Fruit fly (Drosophila melanogaster): ENCODE data around the gene HLH3B.

Gene HLH3B

dm6 chrX:2653533-2654296 is 27.8 kb downstream of the HLH3B start (continued):
- no peak for TF ChIP-seq CG8359 (GFP tag; optimal IDR thresholded peaks at IDR 0.05; ENCODE audit: borderline replicate concordance)
- TF ChIP-seq Sox100B (GFP tag; optimal IDR thresholded peaks at IDR 0.05) = peak; percentile 11
- no peak for TF ChIP-seq Mrtf (GFP tag; IDR thresholded peaks at IDR 0.05)
- TF ChIP-seq disco-r (GFP tag; optimal IDR thresholded peaks at IDR 0.05) = no peak
- no peak for TF ChIP-seq Rfx (GFP tag; IDR thresholded peaks at IDR 0.05)
- TF ChIP-seq ap (GFP tag; IDR thresholded peaks at IDR 0.05) = no peak
- peak; percentile 94 for TF ChIP-seq exex (tag; optimal IDR thresholded peaks at IDR 0.05)
- TF ChIP-seq Asciz (GFP tag; optimal IDR thresholded peaks at IDR 0.05) = peak; percentile 59
- TF ChIP-seq CG11695 (GFP tag; IDR thresholded peaks at IDR 0.05) = no peak
- TF ChIP-seq schlank (tag; optimal IDR thresholded peaks at IDR 0.05) = no peak
- TF ChIP-seq tap (tag; optimal IDR thresholded peaks at IDR 0.05) = peak; percentile 26
- no peak for TF ChIP-seq B-H1 (GFP tag; IDR thresholded peaks at IDR 0.05)
- TF ChIP-seq E2f1 (GFP tag; IDR thresholded peaks at IDR 0.05) = no peak
- TF ChIP-seq Kr (GFP tag; optimal IDR thresholded peaks at IDR 0.05) = no peak
- no peak for TF ChIP-seq CG15479 (GFP tag; optimal IDR thresholded peaks at IDR 0.05)
- TF ChIP-seq Xrp1 (GFP tag; IDR thresholded peaks at IDR 0.05) = peak; percentile 10; the same call in 1 of the 2 replicates
- no peak for TF ChIP-seq Dad (GFP tag; optimal IDR thresholded peaks at IDR 0.05)
- no peak for TF ChIP-seq chif (GFP tag; optimal IDR thresholded peaks at IDR 0.05)
- no peak for TF ChIP-seq gce (GFP tag; IDR thresholded peaks at IDR 0.05)
- no peak for TF ChIP-seq tin (GFP tag; optimal IDR thresholded peaks at IDR 0.05)
- no peak for TF ChIP-seq CkIIα-i1 (GFP tag; IDR thresholded peaks at IDR 0.05)
- no peak for TF ChIP-seq CG2875 (GFP tag; optimal IDR thresholded peaks at IDR 0.05)
- TF ChIP-seq CG14050 (GFP tag; IDR thresholded peaks at IDR 0.05) = no peak
- TF ChIP-seq HLH3B (GFP tag; IDR thresholded peaks at IDR 0.05) = no peak
- no peak for TF ChIP-seq CG18599 (GFP tag; optimal IDR thresholded peaks at IDR 0.05)
- no peak for TF ChIP-seq CrebB (tag; optimal IDR thresholded peaks at IDR 0.05)
- no peak for TF ChIP-seq Mes4 (GFP tag; optimal IDR thresholded peaks at IDR 0.05)
- TF ChIP-seq Vsx1 (GFP tag; optimal IDR thresholded peaks at IDR 0.05) = no peak
- TF ChIP-seq CG10431 (GFP tag; optimal IDR thresholded peaks at IDR 0.05) = no peak
- TF ChIP-seq CG13123 (GFP tag; optimal IDR thresholded peaks at IDR 0.05) = no peak
- no peak for TF ChIP-seq ems (GFP tag; optimal IDR thresholded peaks at IDR 0.05)
- TF ChIP-seq CG11560 (tag; IDR thresholded peaks at IDR 0.05) = no peak
- TF ChIP-seq CG6272 (GFP tag; IDR thresholded peaks at IDR 0.05) = no peak
- TF ChIP-seq CG3163 (GFP tag; optimal IDR thresholded peaks at IDR 0.05) = no peak
- no peak for TF ChIP-seq gsb (GFP tag; IDR thresholded peaks at IDR 0.05)
- no peak for TF ChIP-seq CG3281 (GFP tag; optimal IDR thresholded peaks at IDR 0.05)
- TF ChIP-seq cad (GFP tag; optimal IDR thresholded peaks at IDR 0.05) = no peak
- no peak for TF ChIP-seq CG18011 (GFP tag; optimal IDR thresholded peaks at IDR 0.05)
- peak; percentile 35 for TF ChIP-seq CG3407 (GFP tag; optimal IDR thresholded peaks at IDR 0.05)
- peak; percentile 29 for TF ChIP-seq HmgZ (tag; optimal IDR thresholded peaks at IDR 0.05)
- peak; percentile 25 for TF ChIP-seq CG13296 (GFP tag; optimal IDR thresholded peaks at IDR 0.05)
- TF ChIP-seq CG34422 (GFP tag; IDR thresholded peaks at IDR 0.05) = no peak
- TF ChIP-seq danr (GFP tag; IDR thresholded peaks at IDR 0.05) = no peak
- no peak for TF ChIP-seq NfI (GFP tag; optimal IDR thresholded peaks at IDR 0.05)
- no peak for TF ChIP-seq CG8478 (optimal IDR thresholded peaks at IDR 0.05)
- peak; percentile 8 for TF ChIP-seq CG10147 (GFP tag; optimal IDR thresholded peaks at IDR 0.05)
- TF ChIP-seq CG16813 (GFP tag; IDR thresholded peaks at IDR 0.05; ENCODE audit: partially characterized antibody) = no peak
- no peak for TF ChIP-seq CG7271 (tag; optimal IDR thresholded peaks at IDR 0.05)
- peak; percentile 37 for TF ChIP-seq CG3838 (GFP tag; optimal IDR thresholded peaks at IDR 0.05)
- no peak for TF ChIP-seq al (GFP tag; IDR thresholded peaks at IDR 0.05)
- TF ChIP-seq CG9817 (tag; optimal IDR thresholded peaks at IDR 0.05) = no peak
